Worm (Caenorhabditis elegans) whole organism, L1 larva: Measurements from ENCODE around the gene nlp-36.

Experiments used
- C16A3.4 ChIP-seq: fragments of 150-350 bp; optimal IDR thresholded peaks from 2 replicates; lab custom pipeline; 2014; ENCODE audit warnings: missing biosample characterization, missing genetic modification characterization
- C34B4.2 ChIP-seq: sonication (generic microtip); optimal IDR thresholded peaks from 2 replicates; lab custom pipeline; 2017; ENCODE audit warnings: mild to moderate bottlenecking, missing genetic modification characterization, missing compliant biosample characterization
- F16B12.6 ChIP-seq: fragments of 150-350 bp; optimal IDR thresholded peaks from 2 replicates; lab custom pipeline; 2014; ENCODE audit warnings: missing biosample characterization, missing genetic modification characterization
- aha-1 ChIP-seq: fragments of 150-350 bp; optimal IDR thresholded peaks from 2 replicates; lab custom pipeline; 2014; ENCODE audit warnings: missing biosample characterization, missing genetic modification characterization
- alr-1 ChIP-seq: fragments of 200-800 bp; sonication (Bioruptor generic); optimal IDR thresholded peaks from 2 replicates; lab custom pipeline; 2018; ENCODE audit warnings: borderline replicate concordance, mild to moderate bottlenecking, missing genetic modification characterization, missing compliant biosample characterization
- aly-2 ChIP-seq: fragments of 150-350 bp; optimal IDR thresholded peaks from 2 replicates; lab custom pipeline; 2014; ENCODE audit warnings: missing biosample characterization, missing genetic modification characterization
- ama-1 ChIP-seq: fragments of 150-350 bp; optimal IDR thresholded peaks from 2 replicates; lab custom pipeline; 2014
- ceh-8 ChIP-seq: fragments of 200-800 bp; sonication (Bioruptor generic); optimal IDR thresholded peaks from 2 replicates; lab custom pipeline; 2018; ENCODE audit warnings: mild to moderate bottlenecking, missing genetic modification characterization, moderate library complexity, missing compliant biosample characterization
- ceh-82 ChIP-seq, 3 experiments: fragments of 150-350 bp in 1 of 3; sonication (generic microtip) in 2 of 3; optimal IDR thresholded peaks; 2 replicates each; lab custom pipeline; 2014 to 2017; ENCODE audit warnings: missing biosample characterization in 3 of 3, missing genetic modification characterization in 3 of 3
- ceh-90 ChIP-seq: sonication (generic microtip); optimal IDR thresholded peaks from 2 replicates; lab custom pipeline; 2016; ENCODE audit warnings: missing genetic modification characterization, missing compliant biosample characterization
- ces-1 ChIP-seq: fragments of 150-350 bp; optimal IDR thresholded peaks from 2 replicates; lab custom pipeline; 2014; ENCODE audit warnings: missing biosample characterization, missing genetic modification reagents, missing genetic modification characterization
- dpl-1 ChIP-seq, 3 experiments: fragments of 150-350 bp in 2 of 3; sonication (generic microtip) in 1 of 3; optimal IDR thresholded peaks; 2 replicates each; lab custom pipeline; 2014 to 2017; ENCODE audit warnings: missing biosample characterization in 3 of 3, missing genetic modification characterization in 3 of 3, missing genetic modification reagents in 3 of 3
- egl-13 ChIP-seq: sonication (generic microtip); optimal IDR thresholded peaks from 2 replicates; lab custom pipeline; 2016; ENCODE audit warnings: missing genotype, missing genetic modification reagents, missing genetic modification characterization, missing compliant biosample characterization
- egl-27 ChIP-seq, 2 experiments: fragments of 150-350 bp in 1 of 2; sonication (generic microtip); optimal IDR thresholded peaks; 3 replicates each; lab custom pipeline; 2017 to 2018; ENCODE audit warnings: missing biosample characterization in 2 of 2, missing genetic modification characterization in 2 of 2, missing genetic modification reagents in 2 of 2
- elt-2 ChIP-seq: sonication (generic microtip); optimal IDR thresholded peaks from 2 replicates; lab custom pipeline; 2016; ENCODE audit warnings: missing genetic modification characterization, mild to moderate bottlenecking, inconsistent platforms, missing compliant biosample characterization, missing genetic modification reagents
- elt-3 ChIP-seq, 6 experiments: fragments of 150-350 bp in 1 of 6; sonication (generic microtip); optimal IDR thresholded peaks; 2 replicates each; lab custom pipeline; 2017 to 2018; ENCODE audit warnings: missing biosample characterization in 6 of 6, missing genetic modification characterization in 6 of 6, inconsistent platforms in 1 of 6
- ets-5 ChIP-seq: fragments of 200-800 bp; sonication (Bioruptor generic); IDR thresholded peaks from 2 replicates; pipeline ENCODE4 v1.3.6; 2022; ENCODE audit warnings: missing genetic modification characterization, missing compliant biosample characterization
- fkh-10 ChIP-seq: sonication (generic microtip); optimal IDR thresholded peaks from 2 replicates; lab custom pipeline; 2017; ENCODE audit warnings: missing biosample characterization, missing genetic modification reagents, missing genetic modification characterization
- fkh-4 ChIP-seq: sonication (generic microtip); optimal IDR thresholded peaks from 2 replicates; lab custom pipeline; 2016; ENCODE audit warnings: missing compliant biosample characterization, missing genetic modification characterization, borderline replicate concordance
- fos-1 ChIP-seq: fragments of 150-350 bp; optimal IDR thresholded peaks from 2 replicates; lab custom pipeline; 2014; ENCODE audit warnings: missing biosample characterization, missing genetic modification characterization
- grh-1 ChIP-seq: fragments of 200-800 bp; sonication (Bioruptor generic); IDR thresholded peaks from 2 replicates; pipeline ENCODE4 v1.3.6; 2022; ENCODE audit warnings: missing genetic modification reagents, missing genetic modification characterization, missing compliant biosample characterization
- hlh-17 ChIP-seq: fragments of 200-800 bp; sonication (Bioruptor generic); optimal IDR thresholded peaks from 2 replicates; lab custom pipeline; 2018; ENCODE audit warnings: missing genetic modification characterization, mild to moderate bottlenecking, missing compliant biosample characterization, moderate library complexity, borderline replicate concordance
- hpl-2 ChIP-seq: fragments of 150-350 bp; optimal IDR thresholded peaks from 2 replicates; lab custom pipeline; 2014; ENCODE audit warnings: missing biosample characterization, missing genetic modification reagents, missing genetic modification characterization
- irx-1 ChIP-seq: sonication (generic microtip); optimal IDR thresholded peaks from 2 replicates; lab custom pipeline; 2016; ENCODE audit warnings: missing genetic modification characterization, missing compliant biosample characterization
- lin-14 ChIP-seq: fragments of 200-800 bp; sonication (Bioruptor generic); optimal IDR thresholded peaks from 2 replicates; lab custom pipeline; 2018; ENCODE audit warnings: mild to moderate bottlenecking, missing genetic modification characterization, moderate library complexity, missing compliant biosample characterization
- lin-35 ChIP-seq, 2 experiments: fragments of 150-350 bp; optimal IDR thresholded peaks; 2 replicates each; lab custom pipeline; 2014; ENCODE audit warnings: missing biosample characterization in 2 of 2, missing genetic modification characterization in 2 of 2, missing genetic modification reagents in 2 of 2
- lin-39 ChIP-seq: fragments of 150-350 bp; optimal IDR thresholded peaks from 2 replicates; lab custom pipeline; 2014; ENCODE audit warnings: missing biosample characterization, missing genetic modification reagents, missing genetic modification characterization
- lir-3 ChIP-seq: sonication (generic microtip); optimal IDR thresholded peaks from 2 replicates; lab custom pipeline; 2016; ENCODE audit warnings: mild to moderate bottlenecking, missing genetic modification characterization, moderate library complexity, missing compliant biosample characterization; ENCODE audit not compliant: poor library complexity
- lsy-2 ChIP-seq, 2 experiments: fragments of 150-350 bp; optimal IDR thresholded peaks; 2 replicates each; lab custom pipeline; 2014; ENCODE audit warnings: missing biosample characterization in 2 of 2, missing genetic modification characterization in 2 of 2
- nhr-11 ChIP-seq: fragments of 150-350 bp; optimal IDR thresholded peaks from 2 replicates; lab custom pipeline; 2014; ENCODE audit warnings: missing biosample characterization, missing genetic modification characterization
- nhr-12 ChIP-seq: sonication (generic microtip); optimal IDR thresholded peaks from 2 replicates; lab custom pipeline; 2017; ENCODE audit warnings: missing biosample characterization, missing genetic modification characterization
- nhr-237 ChIP-seq: fragments of 150-350 bp; optimal IDR thresholded peaks from 2 replicates; lab custom pipeline; 2014; ENCODE audit warnings: missing biosample characterization, missing genetic modification characterization
- nhr-76 ChIP-seq: sonication (generic microtip); optimal IDR thresholded peaks from 2 replicates; lab custom pipeline; 2017; ENCODE audit warnings: missing biosample characterization, missing genetic modification characterization
- nhr-77 ChIP-seq: fragments of 150-350 bp; optimal IDR thresholded peaks from 2 replicates; lab custom pipeline; 2014; ENCODE audit warnings: missing biosample characterization, missing genetic modification characterization
- nhr-84 ChIP-seq: sonication (generic microtip); optimal IDR thresholded peaks from 2 replicates; lab custom pipeline; 2017; ENCODE audit warnings: missing biosample characterization, missing genetic modification characterization
- nhr-90 ChIP-seq: sonication (generic microtip); optimal IDR thresholded peaks from 2 replicates; lab custom pipeline; 2016; ENCODE audit warnings: mild to moderate bottlenecking, missing genetic modification characterization, missing compliant biosample characterization; ENCODE audit not compliant: poor library complexity
- pax-3 ChIP-seq: fragments of 200-800 bp; sonication (Bioruptor generic); optimal IDR thresholded peaks from 2 replicates; lab custom pipeline; 2018; ENCODE audit warnings: mild to moderate bottlenecking, missing genetic modification characterization, moderate library complexity, missing compliant biosample characterization
- pqm-1 ChIP-seq: sonication (generic microtip); optimal IDR thresholded peaks from 3 replicates; lab custom pipeline; 2017; ENCODE audit warnings: missing biosample characterization, missing genetic modification characterization
- rnt-1 ChIP-seq: sonication (generic microtip); optimal IDR thresholded peaks from 2 replicates; lab custom pipeline; 2016; ENCODE audit warnings: mild to moderate bottlenecking, missing genetic modification characterization, moderate library complexity, missing compliant biosample characterization
- snpc-4 ChIP-seq: fragments of 150-350 bp; optimal IDR thresholded peaks from 2 replicates; lab custom pipeline; 2014; ENCODE audit warnings: missing biosample characterization, missing genetic modification characterization
- snu-23 ChIP-seq: sonication (generic microtip); optimal IDR thresholded peaks from 2 replicates; lab custom pipeline; 2016; ENCODE audit warnings: missing genetic modification characterization, missing compliant biosample characterization
- sup-37 ChIP-seq: fragments of 200-800 bp; sonication (Bioruptor generic); optimal IDR thresholded peaks from 2 replicates; lab custom pipeline; 2018; ENCODE audit warnings: mild to moderate bottlenecking, missing genetic modification characterization, missing compliant biosample characterization
- swsn-7 ChIP-seq: sonication (generic microtip); optimal IDR thresholded peaks from 2 replicates; lab custom pipeline; 2016; ENCODE audit warnings: missing genetic modification characterization, missing compliant biosample characterization
- tbx-2 ChIP-seq: sonication (generic microtip); optimal IDR thresholded peaks from 2 replicates; lab custom pipeline; 2016; ENCODE audit warnings: missing genetic modification characterization, missing compliant biosample characterization
- unc-130 ChIP-seq: fragments of 150-350 bp; optimal IDR thresholded peaks from 2 replicates; lab custom pipeline; 2017; ENCODE audit warnings: missing biosample characterization, missing genetic modification characterization, inconsistent platforms
- unc-30 ChIP-seq: sonication (generic microtip); optimal IDR thresholded peaks from 2 replicates; lab custom pipeline; 2017; ENCODE audit warnings: missing biosample characterization, missing genetic modification characterization
- zag-1 ChIP-seq: fragments of 150-350 bp; optimal IDR thresholded peaks from 2 replicates; lab custom pipeline; 2014; ENCODE audit warnings: missing biosample characterization, missing genetic modification characterization
- ztf-4 ChIP-seq: fragments of 150-350 bp; optimal IDR thresholded peaks from 2 replicates; lab custom pipeline; 2014; ENCODE audit warnings: missing biosample characterization, missing genetic modification characterization

nlp-36 gene

ce11 chrIII:9516148-9516547 lies 27.6 kb downstream of the nlp-36 start, which contains the start of gene F55H2.7:
F55H2.7 (minus strand) TSS chrIII:9516248.
- TF ChIP-seq hpl-2 (GFP tag; lab: Kevin White, UChicago): no peak
- no peak for TF ChIP-seq lin-14 (GFP tag; lab: Kevin White, UChicago)
- TF ChIP-seq lin-39 (tag; lab: Kevin White, UChicago): no peak
- TF ChIP-seq pax-3 (tag; lab: Kevin White, UChicago): no peak
- TF ChIP-seq hlh-17 (GFP tag; lab: Kevin White, UChicago): no peak
- no peak for TF ChIP-seq elt-2 (tag; lab: Kevin White, UChicago)
- no peak for TF ChIP-seq nhr-90 (tag; lab: Kevin White, UChicago)
- no peak for TF ChIP-seq swsn-7 (tag; lab: Kevin White, UChicago)
- TF ChIP-seq grh-1: no peak

- TF ChIP-seq ztf-4 (peak; percentile 83), lir-3 (tag; lab: Kevin White, UChicago) (peak; percentile 65), nhr-12 (tag; lab: Kevin White, UChicago) (no peak), nhr-84 (tag; lab: Kevin White, UChicago) (no peak), grh-1 (peak; percentile 78), fos-1 (tag; lab: Kevin White, UChicago) (peak; percentile 86), hlh-17 (GFP tag; lab: Kevin White, UChicago) (no peak), irx-1 (tag; lab: Kevin White, UChicago) (peak; percentile 77), ama-1 (no peak), fkh-10 (GFP tag; lab: Kevin White, UChicago) (peak; percentile 57), egl-27 (tag; optimal IDR thresholded peaks at IDR 0.05; lab: Kevin White, UChicago) (no peak), snpc-4 (tag; lab: Kevin White, UChicago) (peak; percentile 78), tbx-2 (tag; lab: Kevin White, UChicago) (peak; percentile 92), ets-5 (GFP tag; lab: Robert Waterston, UW) (no peak), aha-1 (tag; lab: Kevin White, UChicago) (peak; percentile 40), dpl-1 (GFP tag; optimal IDR thresholded peaks at IDR 0.05; lab: Kevin White, UChicago) (peak; percentile 83 to 87 (median 86)), C16A3.4 (tag; lab: Kevin White, UChicago) (peak; percentile 94), sup-37 (peak; percentile 33), ces-1 (GFP tag; lab: Kevin White, UChicago) (no peak), pax-3 (tag; lab: Kevin White, UChicago) (peak; percentile 58), alr-1 (tag; lab: Kevin White, UChicago) (no peak), elt-3 (tag; optimal IDR thresholded peaks at IDR 0.05; lab: Kevin White, UChicago) (peak in 3 of 6 experiments; percentile 21 to 86 (median 68)), fkh-4 (tag; lab: Kevin White, UChicago) (peak; percentile 77), lin-35 (GFP tag; optimal IDR thresholded peaks at IDR 0.05; lab: Kevin White, UChicago) (peak; percentile 90 to 93), rnt-1 (tag; lab: Kevin White, UChicago) (peak; percentile 95), nhr-11 (peak; percentile 43), elt-2 (tag; lab: Kevin White, UChicago) (peak; percentile 56), unc-130 (tag; lab: Kevin White, UChicago) (peak; percentile 88), unc-30 (no peak), ceh-82 (tag; optimal IDR thresholded peaks at IDR 0.05; lab: Kevin White, UChicago) (peak; percentile 90 to 92 (median 92)), nhr-77 (tag; lab: Kevin White, UChicago) (peak; percentile 81), lsy-2 (tag; optimal IDR thresholded peaks at IDR 0.05; lab: Kevin White, UChicago) (peak; percentile 94 to 96), F16B12.6 (tag; lab: Kevin White, UChicago) (peak; percentile 72), zag-1 (tag; lab: Kevin White, UChicago) (no peak), ceh-90 (tag; lab: Kevin White, UChicago) (no peak), egl-13 (tag; lab: Kevin White, UChicago) (peak; percentile 71), snu-23 (peak; percentile 95), aly-2 (tag; lab: Kevin White, UChicago) (peak; percentile 83), ceh-8 (GFP tag; lab: Kevin White, UChicago) (peak; percentile 79), nhr-76 (tag; lab: Kevin White, UChicago) (no peak), nhr-237 (peak; percentile 55), lin-14 (GFP tag; lab: Kevin White, UChicago) (peak; percentile 90), C34B4.2 (tag; lab: Kevin White, UChicago) (no peak), pqm-1 (tag; lab: Kevin White, UChicago) (no peak), nhr-90 (tag; lab: Kevin White, UChicago) (peak; percentile 86)
Measured at ce11 chrIII:9521410-9522090, 33.0 kb downstream of the nlp-36 start, which contains the start of the genes clu-1 and prp-40. clu-1 (minus strand) TSS chrIII:9521460. prp-40 (plus strand) TSS chrIII:9522075.
